Worm (Caenorhabditis elegans): ENCODE data around the gene F11C1.7.

The F11C1.7 gene

ce11 chrX:12987119-12987518, 2.0 kb upstream of the F11C1.7 start, which contains the start of gene mff-1:
Gene mff-1, minus strand, starts transcription at chrX:12987219.
- TF ChIP-seq tra-4 (tag; optimal IDR thresholded peaks at IDR 0.05): no peak
- TF ChIP-seq scrt-1 (GFP tag; IDR thresholded peaks at IDR 0.05): no peak
- TF ChIP-seq B0310.2 (tag; optimal IDR thresholded peaks at IDR 0.05): no peak
- TF ChIP-seq tbx-11 (GFP tag; IDR thresholded peaks at IDR 0.05): no peak
- no peak for TF ChIP-seq ets-7 (tag; optimal IDR thresholded peaks at IDR 0.05)
- TF ChIP-seq hmbx-1 (tag; optimal IDR thresholded peaks at IDR 0.05): no peak

ce11 chrX:12990529-12991520, 1.7 kb downstream of the F11C1.7 start, which contains the start of the genes F11C1.1 and vwa-8:
Gene F11C1.1, minus strand, starts transcription at chrX:12990579.
Gene vwa-8, plus strand, starts transcription at chrX:12991470.
- TF ChIP-seq tra-4 (tag; optimal IDR thresholded peaks at IDR 0.05) (no peak), ets-7 (tag; optimal IDR thresholded peaks at IDR 0.05) (no peak), scrt-1 (GFP tag; IDR thresholded peaks at IDR 0.05) (no peak), tbx-11 (GFP tag; IDR thresholded peaks at IDR 0.05) (no peak), ama-1 (optimal IDR thresholded peaks at IDR 0.05) (no peak), hnd-1 (tag; optimal IDR thresholded peaks at IDR 0.05) (no peak), aly-1 (tag; optimal IDR thresholded peaks at IDR 0.05) (no peak)

DNA sequence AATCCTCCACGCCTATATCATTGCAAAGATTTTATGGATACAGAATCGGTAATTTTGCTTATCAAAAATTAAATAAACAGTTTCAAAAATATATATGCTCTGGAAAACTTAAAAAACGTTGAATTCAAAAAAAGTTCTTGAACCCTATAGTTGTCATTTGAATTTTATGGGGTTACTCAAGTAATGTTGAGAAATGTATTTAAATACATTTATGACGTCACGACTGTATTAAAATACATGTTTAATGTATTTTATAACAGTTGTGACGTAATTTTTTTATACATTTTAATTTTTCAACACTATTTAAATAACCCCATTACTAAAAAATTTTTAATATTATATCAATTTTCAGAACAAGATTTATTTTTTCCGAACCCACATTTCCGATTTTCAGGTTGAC, 7.0 kb downstream of the F11C1.7 start:
- TF ChIP-seq flt-1 (GFP tag; IDR thresholded peaks at IDR 0.05): no peak
- no peak for TF ChIP-seq sea-1 (GFP tag; conservative IDR thresholded peaks at IDR 0.05)
- TF ChIP-seq ets-7 (tag; optimal IDR thresholded peaks at IDR 0.05): no peak
- no peak for TF ChIP-seq pes-1 (GFP tag; IDR thresholded peaks at IDR 0.05)

ce11 chrX:12999567-12999966, 10.4 kb downstream of the F11C1.7 start:
- TF ChIP-seq ceh-13 (GFP tag; optimal IDR thresholded peaks at IDR 0.05) (no peak), hmbx-1 (tag; optimal IDR thresholded peaks at IDR 0.05) (no peak), F13C5.2 (tag; optimal IDR thresholded peaks at IDR 0.05) (no peak), pes-1 (GFP tag; IDR thresholded peaks at IDR 0.05) (no peak), ceh-36 (tag; optimal IDR thresholded peaks at IDR 0.05) (no peak), aly-1 (tag; optimal IDR thresholded peaks at IDR 0.05) (no peak), ets-7 (tag; optimal IDR thresholded peaks at IDR 0.05) (no peak), hnd-1 (tag; optimal IDR thresholded peaks at IDR 0.05) (no peak), scrt-1 (GFP tag; IDR thresholded peaks at IDR 0.05) (no peak), ama-1 (optimal IDR thresholded peaks at IDR 0.05) (no peak), sea-1 (GFP tag; conservative IDR thresholded peaks at IDR 0.05) (no peak), flt-1 (GFP tag; IDR thresholded peaks at IDR 0.05) (no peak), hmg-4 (GFP tag; optimal IDR thresholded peaks at IDR 0.05) (no peak), B0310.2 (tag; optimal IDR thresholded peaks at IDR 0.05) (no peak), tbx-11 (GFP tag; IDR thresholded peaks at IDR 0.05) (no peak), tbx-37 (GFP tag; conservative IDR thresholded peaks at IDR 0.05) (no peak), tra-4 (tag; optimal IDR thresholded peaks at IDR 0.05) (no peak)

DNA sequence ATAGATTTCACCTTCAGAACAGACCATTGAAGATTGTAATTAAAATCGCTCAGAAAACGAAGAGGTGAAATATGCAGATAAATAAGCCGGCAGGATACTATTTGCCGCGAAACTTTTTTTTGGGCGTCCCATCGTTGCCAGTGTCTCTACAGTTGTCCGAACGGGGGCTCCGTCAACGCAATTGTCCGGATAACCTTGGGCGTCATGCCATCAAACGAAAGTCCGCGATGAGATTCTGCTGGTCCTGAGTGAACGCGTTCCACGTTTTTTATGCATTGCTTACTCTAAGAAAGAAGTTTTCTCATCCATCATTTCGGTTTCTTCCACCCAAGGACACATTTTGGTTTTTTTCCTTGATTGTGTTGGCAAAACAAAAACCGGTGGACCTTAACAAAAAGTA, 11.7 kb downstream of the F11C1.7 start:
- TF ChIP-seq tra-4 (tag; optimal IDR thresholded peaks at IDR 0.05) (no peak), flt-1 (GFP tag; IDR thresholded peaks at IDR 0.05) (no peak), tbx-37 (GFP tag; conservative IDR thresholded peaks at IDR 0.05) (no peak), B0310.2 (tag; optimal IDR thresholded peaks at IDR 0.05) (no peak), ama-1 (optimal IDR thresholded peaks at IDR 0.05) (no peak), pes-1 (GFP tag; IDR thresholded peaks at IDR 0.05) (no peak), tbx-11 (GFP tag; IDR thresholded peaks at IDR 0.05) (no peak), hnd-1 (tag; optimal IDR thresholded peaks at IDR 0.05) (no peak), ceh-36 (tag; optimal IDR thresholded peaks at IDR 0.05) (no peak), hmg-4 (GFP tag; optimal IDR thresholded peaks at IDR 0.05) (no peak), ets-7 (tag; optimal IDR thresholded peaks at IDR 0.05) (no peak), F13C5.2 (tag; optimal IDR thresholded peaks at IDR 0.05) (no peak)

DNA sequence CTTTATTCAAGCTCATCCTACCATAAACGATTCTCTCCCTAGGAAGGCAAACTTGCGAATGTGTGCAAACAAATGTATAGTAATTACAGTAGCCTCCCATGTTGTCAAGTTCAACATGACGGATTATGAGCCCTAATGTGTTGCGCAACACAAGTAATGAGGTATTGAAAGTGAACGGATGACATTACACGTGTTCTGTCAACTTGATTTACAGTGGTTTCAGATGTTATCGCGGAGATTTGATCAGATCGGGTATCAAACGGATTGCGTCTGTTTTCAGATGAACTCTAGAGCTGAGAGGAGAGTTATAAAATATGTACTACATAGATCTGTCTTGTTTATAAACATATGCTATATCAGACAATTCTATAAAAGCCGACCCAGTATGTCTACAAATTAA, 13.2 kb downstream of the F11C1.7 start:
- TF ChIP-seq ama-1 (optimal IDR thresholded peaks at IDR 0.05): no peak
- no peak for TF ChIP-seq pes-1 (GFP tag; IDR thresholded peaks at IDR 0.05)

ce11 chrX:13003092-13003491, 13.9 kb downstream of the F11C1.7 start:
- TF ChIP-seq ceh-13 (GFP tag; optimal IDR thresholded peaks at IDR 0.05) (no peak), F13C5.2 (tag; optimal IDR thresholded peaks at IDR 0.05) (no peak), aly-1 (tag; optimal IDR thresholded peaks at IDR 0.05) (no peak), flt-1 (GFP tag; IDR thresholded peaks at IDR 0.05) (no peak), pes-1 (GFP tag; IDR thresholded peaks at IDR 0.05) (no peak), ets-7 (tag; optimal IDR thresholded peaks at IDR 0.05) (no peak), hnd-1 (tag; optimal IDR thresholded peaks at IDR 0.05) (no peak), hmg-4 (GFP tag; optimal IDR thresholded peaks at IDR 0.05) (no peak), ceh-36 (tag; optimal IDR thresholded peaks at IDR 0.05) (no peak), ama-1 (optimal IDR thresholded peaks at IDR 0.05) (no peak)

- TF ChIP-seq sea-1 (GFP tag; conservative IDR thresholded peaks at IDR 0.05) (no peak), ama-1 (optimal IDR thresholded peaks at IDR 0.05) (no peak), flt-1 (GFP tag; IDR thresholded peaks at IDR 0.05) (no peak), ceh-13 (GFP tag; optimal IDR thresholded peaks at IDR 0.05) (no peak), tra-4 (tag; optimal IDR thresholded peaks at IDR 0.05) (no peak), hmg-4 (GFP tag; optimal IDR thresholded peaks at IDR 0.05) (no peak), pes-1 (GFP tag; IDR thresholded peaks at IDR 0.05) (no peak), scrt-1 (GFP tag; IDR thresholded peaks at IDR 0.05) (no peak), hnd-1 (tag; optimal IDR thresholded peaks at IDR 0.05) (no peak), ceh-36 (tag; optimal IDR thresholded peaks at IDR 0.05) (no peak), tbx-11 (GFP tag; IDR thresholded peaks at IDR 0.05) (no peak), aly-1 (tag; optimal IDR thresholded peaks at IDR 0.05) (no peak), F13C5.2 (tag; optimal IDR thresholded peaks at IDR 0.05) (no peak), ets-7 (tag; optimal IDR thresholded peaks at IDR 0.05) (no peak), B0310.2 (tag; optimal IDR thresholded peaks at IDR 0.05) (no peak), tbx-37 (GFP tag; conservative IDR thresholded peaks at IDR 0.05) (no peak), hmbx-1 (tag; optimal IDR thresholded peaks at IDR 0.05) (no peak)
Measured at ce11 chrX:13004491-13005093, 15.4 kb downstream of the F11C1.7 start.

Data from whole organism, early embryonic.